Fruit fly (Drosophila melanogaster) whole organism, larva: ENCODE measurements around the gene CycA.

ENCODE experiments used
- noc ChIP-seq: fragments of 200-800 bp; sonication (Bioruptor generic); optimal IDR thresholded peaks from 3 replicates; lab custom pipeline; 2019; ENCODE audit warnings: missing biosample characterization, mild to moderate bottlenecking, missing genetic modification characterization, moderate library complexity

Gene CycA

DNA sequence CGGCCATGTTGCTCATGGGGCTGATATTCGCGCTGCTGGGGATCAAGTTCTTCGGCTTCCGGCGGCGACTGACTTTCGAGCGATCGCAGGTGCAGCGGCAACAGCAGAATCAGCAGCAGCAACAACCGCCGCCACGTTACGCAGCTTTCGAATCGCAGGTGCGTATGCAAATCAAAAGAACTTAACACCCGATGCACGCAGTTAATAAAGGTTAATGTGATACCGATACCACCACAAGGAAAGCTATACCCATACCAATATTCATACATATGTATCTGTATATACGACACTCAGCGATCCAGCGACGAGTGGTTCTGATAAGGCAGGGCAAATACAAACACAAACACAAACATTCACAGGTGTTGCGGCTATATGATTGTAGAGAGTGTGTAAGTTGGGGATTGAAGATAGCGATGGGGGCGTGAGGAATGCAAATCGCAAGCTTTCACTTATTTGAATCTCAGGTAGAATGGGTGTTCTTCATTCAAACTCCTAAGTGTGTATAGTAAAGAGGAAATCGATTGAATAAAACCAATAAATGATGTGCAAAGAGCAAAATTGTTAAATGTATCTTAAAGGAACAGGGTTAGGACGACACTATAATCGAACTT is 55.9 kb downstream of the CycA start:
- no peak for TF ChIP-seq noc

dm6 chr3L:11776731-11777130 is 56.6 kb downstream of the CycA start, which contains the start of gene CG14131:
TSS of gene CG14131 (plus strand) at chr3L:11777073.
- no peak for TF ChIP-seq noc
